Worm (Caenorhabditis elegans): ENCODE data around the gene Y75B12B.11.

DNA sequence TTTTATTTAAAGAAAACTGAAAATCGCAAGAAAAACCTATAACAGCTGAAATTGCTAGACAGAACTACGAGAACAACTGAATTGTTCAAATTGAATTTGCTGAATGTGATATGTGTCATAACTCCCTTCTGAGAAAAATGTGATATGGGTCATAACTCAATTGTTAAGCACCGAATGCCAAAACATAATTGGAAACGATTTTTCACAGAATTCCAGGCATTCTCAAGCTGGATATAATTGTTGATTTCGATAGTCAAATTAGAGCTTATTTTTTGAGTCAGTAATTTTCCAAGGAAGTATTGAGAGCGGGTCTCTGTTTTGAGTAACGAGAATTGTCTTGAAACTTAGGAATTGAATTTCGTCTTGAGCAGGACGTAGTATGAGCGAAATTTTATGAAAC is 9.2 kb upstream of the Y75B12B.11 start:
- TF ChIP-seq flt-1 (GFP tag; IDR thresholded peaks at IDR 0.05) (no peak), ref-1 (GFP tag; conservative IDR thresholded peaks at IDR 0.05) (no peak), ztf-23 (GFP tag; IDR thresholded peaks at IDR 0.05) (no peak), ztf-29 (GFP tag; IDR thresholded peaks at IDR 0.05) (no peak), med-1 (GFP tag; optimal IDR thresholded peaks at IDR 0.05; ENCODE audit: insufficient read depth) (no peak), cog-1 (tag; optimal IDR thresholded peaks at IDR 0.05) (no peak), T22C8.4 (GFP tag; IDR thresholded peaks at IDR 0.05) (no peak), tab-1 (GFP tag; IDR thresholded peaks at IDR 0.05) (no peak), klf-2 (GFP tag; conservative IDR thresholded peaks at IDR 0.05) (no peak)

Data from whole organism, midembryonic.